Worm (Caenorhabditis elegans): ENCODE data around the gene dpy-30.

- no peak for TF ChIP-seq lsy-2 (tag; optimal IDR thresholded peaks at IDR 0.05)
- TF ChIP-seq tbx-8 (GFP tag; optimal IDR thresholded peaks at IDR 0.05), result no peak
- no peak for TF ChIP-seq nhr-76 (tag; optimal IDR thresholded peaks at IDR 0.05)
- no peak for TF ChIP-seq pha-4 (tag; optimal IDR thresholded peaks at IDR 0.05)
- no peak for TF ChIP-seq nhr-237 (tag; optimal IDR thresholded peaks at IDR 0.05)
- no peak for TF ChIP-seq elt-3 (tag; optimal IDR thresholded peaks at IDR 0.05)
- no peak for TF ChIP-seq unc-39 (tag; optimal IDR thresholded peaks at IDR 0.05)
- TF ChIP-seq mep-1 (tag; optimal IDR thresholded peaks at IDR 0.05), result no peak
- TF ChIP-seq sem-2 (GFP tag; optimal IDR thresholded peaks at IDR 0.05), result no peak
- TF ChIP-seq snpc-4 (tag; optimal IDR thresholded peaks at IDR 0.05), result no peak
- no peak for TF ChIP-seq unc-62 (GFP tag; optimal IDR thresholded peaks at IDR 0.05)
- no peak for TF ChIP-seq ceh-39 (tag; optimal IDR thresholded peaks at IDR 0.05)
- TF ChIP-seq nhr-28 (tag; optimal IDR thresholded peaks at IDR 0.05), result no peak
- peak; percentile 58 for TF ChIP-seq elt-1 (tag; optimal IDR thresholded peaks at IDR 0.05; ENCODE audit: borderline replicate concordance, insufficient read depth)
Measured at ce11 chrV:12198545-12198944, 7.2 kb downstream of the dpy-30 start, which contains the start of gene lon-3.
